Worm (Caenorhabditis elegans): ENCODE data around the gene ubxn-5.

DNA sequence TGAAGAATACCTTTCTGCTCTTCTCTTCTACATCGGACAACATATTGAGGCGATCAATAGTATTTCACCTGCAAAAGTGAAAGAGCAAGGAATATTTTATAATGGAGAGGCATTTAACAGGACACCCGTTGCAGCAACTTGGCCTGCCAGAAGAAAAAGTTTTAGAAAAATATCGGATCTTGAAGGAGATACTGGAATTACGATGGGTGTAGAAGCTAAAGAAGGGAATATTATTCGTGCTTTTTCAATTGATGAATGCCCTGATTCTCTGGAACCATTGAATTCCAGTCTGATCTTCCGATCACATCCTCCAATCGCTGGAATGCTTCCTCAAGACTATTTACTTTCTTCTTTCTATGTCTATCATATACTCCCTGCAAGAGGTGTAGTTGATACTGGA, 27.0 kb upstream of the ubxn-5 start:
- TF ChIP-seq fax-1 (tag; optimal IDR thresholded peaks at IDR 0.05) = no peak
- no peak for TF ChIP-seq unc-86 (tag; optimal IDR thresholded peaks at IDR 0.05)
- no peak for TF ChIP-seq ceh-18 (tag; optimal IDR thresholded peaks at IDR 0.05)
- TF ChIP-seq nfya-1 (tag; optimal IDR thresholded peaks at IDR 0.05) = no peak
- TF ChIP-seq elt-2 (tag; optimal IDR thresholded peaks at IDR 0.05) = no peak
- TF ChIP-seq ceh-30 (tag; optimal IDR thresholded peaks at IDR 0.05) = no peak
